Fruit fly (Drosophila melanogaster) whole organism, pupa: ENCODE data around the gene CG31287.

ENCODE experiments used
- CG10348 ChIP-seq: fragments of 200-800 bp; sonication (Bioruptor generic); IDR thresholded peaks from 2 replicates; pipeline ENCODE4 v1.3.6; 2022; ENCODE audit warnings: missing biosample characterization, missing genetic modification characterization
- CG12605 ChIP-seq: fragments of 200-800 bp; sonication (Bioruptor generic); IDR thresholded peaks from 2 replicates; pipeline ENCODE4 v1.3.6; 2022; ENCODE audit warnings: missing biosample characterization, missing genetic modification characterization
- CG34367 ChIP-seq: fragments of 200-800 bp; sonication (Bioruptor generic); optimal IDR thresholded peaks from 2 replicates; lab custom pipeline; 2018; ENCODE audit warnings: missing biosample characterization, mild to moderate bottlenecking, missing genetic modification characterization
- CG4496 ChIP-seq: fragments of 200-800 bp; sonication (Bioruptor generic); IDR thresholded peaks from 3 replicates; pipeline ENCODE4 v1.3.6; 2022; ENCODE audit warnings: missing biosample characterization, missing genetic modification characterization
- CG8159 ChIP-seq: fragments of 200-800 bp; sonication (Bioruptor generic); optimal IDR thresholded peaks from 3 replicates; lab custom pipeline; 2018; ENCODE audit warnings: missing biosample characterization, mild to moderate bottlenecking, missing genetic modification characterization, moderate library complexity
- CG8301 ChIP-seq: fragments of 200-800 bp; sonication (Bioruptor generic); optimal IDR thresholded peaks from 2 replicates; lab custom pipeline; 2018; ENCODE audit warnings: missing biosample characterization, mild to moderate bottlenecking, missing genetic modification characterization
- CG9948 ChIP-seq: fragments of 200-800 bp; sonication (Bioruptor generic); optimal IDR thresholded peaks from 2 replicates; lab custom pipeline; 2018; ENCODE audit warnings: missing biosample characterization, mild to moderate bottlenecking, missing genetic modification characterization, moderate library complexity
- D1 ChIP-seq: fragments of 200-800 bp; sonication (Bioruptor generic); optimal IDR thresholded peaks from 2 replicates; lab custom pipeline; 2018; ENCODE audit warnings: missing biosample characterization, mild to moderate bottlenecking, missing genetic modification characterization, moderate library complexity
- EcR ChIP-seq: fragments of 200-800 bp; sonication (Bioruptor generic); optimal IDR thresholded peaks from 3 replicates; lab custom pipeline; 2019; ENCODE audit warnings: missing biosample characterization, missing genetic modification characterization, mild to moderate bottlenecking, moderate library complexity, missing genetic modification reagents
- Pif1A ChIP-seq: fragments of 200-800 bp; sonication (Bioruptor generic); optimal IDR thresholded peaks from 3 replicates; lab custom pipeline; 2016; ENCODE audit warnings: missing biosample characterization, missing genetic modification characterization
- Pif1B ChIP-seq: fragments of 200-800 bp; sonication (Bioruptor generic); optimal IDR thresholded peaks from 3 replicates; lab custom pipeline; 2016; ENCODE audit warnings: missing biosample characterization, missing genetic modification characterization
- Snoo ChIP-seq: fragments of 200-800 bp; sonication (Bioruptor generic); optimal IDR thresholded peaks from 3 replicates; lab custom pipeline; 2017; ENCODE audit warnings: missing biosample characterization, mild to moderate bottlenecking, missing genetic modification characterization, inconsistent platforms
- fd96Ca ChIP-seq: fragments of 200-800 bp; sonication (Bioruptor generic); IDR thresholded peaks from 3 replicates; pipeline ENCODE4 v1.3.6; 2022; ENCODE audit warnings: missing biosample characterization, missing genetic modification characterization

- TF ChIP-seq CG10348 (GFP tag; lab: Robert Waterston, UW) (no peak), CG9948 (no peak), CG4496 (GFP tag; lab: Robert Waterston, UW) (no peak), CG8301 (tag; lab: Kevin White, UChicago) (no peak), Pif1B (GFP tag; lab: Kevin White, UChicago) (no peak), Pif1A (GFP tag; lab: Kevin White, UChicago) (no peak), CG12605 (no peak), CG34367 (no peak), D1 (tag; lab: Kevin White, UChicago) (no peak), fd96Ca (GFP tag; lab: Robert Waterston, UW) (no peak), CG8159 (tag; lab: Kevin White, UChicago) (no peak), EcR (GFP tag; lab: Kevin White, UChicago) (no peak), Snoo (tag; lab: Kevin White, UChicago) (no peak)
These were observed 46.3 kb downstream of the CG31287 start for dm6 chr3R:16249510-16249828.
